Fruit fly (Drosophila melanogaster) whole organism: ENCODE results near the gene Mpi.
A peak's percentile ranks its signal among the peaks of the same experiment; 100 is the strongest.

Experiments used
- CG8478 ChIP-seq: fragments of >200 bp; optimal IDR thresholded peaks from 2 replicates; lab custom pipeline; 2018; ENCODE audit warnings: inconsistent platforms
- Dll ChIP-seq: fragments of >200 bp; optimal IDR thresholded peaks from 2 replicates; lab custom pipeline; 2017
- EcR ChIP-seq, 2 experiments: fragments of >200 bp; optimal IDR thresholded peaks; 2 replicates each; lab custom pipeline; 2017; ENCODE audit warnings: missing biosample characterization in 2 of 2, missing genetic modification characterization in 2 of 2, missing genetic modification reagents in 2 of 2
- pan ChIP-seq: fragments of >200 bp; optimal IDR thresholded peaks from 2 replicates; lab custom pipeline; 2017
- psq ChIP-seq: fragments of >200 bp; optimal IDR thresholded peaks from 2 replicates; lab custom pipeline; 2017
- usp ChIP-seq: fragments of >200 bp; optimal IDR thresholded peaks from 2 replicates; lab custom pipeline; 2017; ENCODE audit warnings: missing biosample characterization, missing genetic modification characterization, mixed read lengths

- no peak for TF ChIP-seq pan (lab: Kevin White, UChicago)
- no peak for TF ChIP-seq Dll (lab: Kevin White, UChicago)
- TF ChIP-seq CG8478 (lab: Kevin White, UChicago): no peak
- TF ChIP-seq usp: no peak
- no peak for TF ChIP-seq psq (lab: Kevin White, UChicago)
- TF ChIP-seq EcR (GFP tag; optimal IDR thresholded peaks at IDR 0.05; lab: Kevin White, UChicago): peak in 1 of 2 experiments; percentile 4
These were observed 12.0 kb upstream of the Mpi start, which contains the start of gene CG12948 for dm6 chr3R:9747272-9747874.
